Fruit fly (Drosophila melanogaster) whole organism: ENCODE data around the gene Or85f.

Experiments used
- CG8478 ChIP-seq: fragments of >200 bp; optimal IDR thresholded peaks from 2 replicates; lab custom pipeline; 2018; ENCODE audit warnings: inconsistent platforms
- Dll ChIP-seq: fragments of >200 bp; optimal IDR thresholded peaks from 2 replicates; lab custom pipeline; 2017
- EcR ChIP-seq, 2 experiments: fragments of >200 bp; optimal IDR thresholded peaks; 2 replicates each; lab custom pipeline; 2017; ENCODE audit warnings: missing biosample characterization in 2 of 2, missing genetic modification characterization in 2 of 2, missing genetic modification reagents in 2 of 2
- pan ChIP-seq: fragments of >200 bp; optimal IDR thresholded peaks from 2 replicates; lab custom pipeline; 2017
- psq ChIP-seq: fragments of >200 bp; optimal IDR thresholded peaks from 2 replicates; lab custom pipeline; 2017
- usp ChIP-seq: fragments of >200 bp; optimal IDR thresholded peaks from 2 replicates; lab custom pipeline; 2017; ENCODE audit warnings: missing biosample characterization, missing genetic modification characterization, mixed read lengths

Or85f gene

DNA sequence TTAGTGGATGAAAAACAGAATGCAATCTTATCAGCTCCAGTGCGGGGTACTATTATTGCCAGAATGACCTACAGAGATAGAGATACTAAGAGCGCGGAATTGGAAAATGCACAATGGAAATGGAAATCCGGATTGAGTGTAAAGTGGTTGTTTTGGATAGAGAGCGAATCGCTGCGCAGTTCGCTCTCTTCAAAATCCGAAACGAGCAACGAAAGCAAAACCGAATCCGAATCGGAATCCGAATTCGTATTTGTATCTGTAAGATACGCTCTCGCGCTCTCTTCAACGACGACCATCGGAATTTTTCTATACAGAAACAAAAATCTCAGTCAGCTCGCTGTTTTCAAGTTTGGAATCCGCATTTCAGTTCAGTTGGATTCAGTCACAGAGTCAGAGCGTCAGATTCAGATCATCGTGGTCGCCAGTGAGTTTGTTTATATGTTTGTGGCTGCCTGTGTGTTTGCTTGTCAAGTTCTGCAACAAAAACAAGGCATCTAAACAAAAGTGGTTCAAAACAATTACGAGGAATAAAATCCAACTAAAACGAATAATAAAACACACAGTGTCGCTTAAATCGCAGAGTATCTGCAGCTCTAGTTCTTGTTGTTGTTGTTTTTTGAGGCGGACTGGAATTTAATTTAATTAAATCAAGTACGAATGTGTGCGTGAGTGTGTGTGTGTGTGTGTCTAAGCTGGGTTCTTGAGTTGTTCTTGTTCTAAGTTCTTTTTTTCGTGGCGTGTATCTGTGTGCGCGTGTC lies 19.8 kb downstream of the Or85f start, which contains the start of gene ps:
TSS of gene ps (plus strand) at position 364 of the 758 bp plus-strand sequence.
- TF ChIP-seq pan (lab: Kevin White, UChicago) (no peak), psq (lab: Kevin White, UChicago) (no peak)

DNA sequence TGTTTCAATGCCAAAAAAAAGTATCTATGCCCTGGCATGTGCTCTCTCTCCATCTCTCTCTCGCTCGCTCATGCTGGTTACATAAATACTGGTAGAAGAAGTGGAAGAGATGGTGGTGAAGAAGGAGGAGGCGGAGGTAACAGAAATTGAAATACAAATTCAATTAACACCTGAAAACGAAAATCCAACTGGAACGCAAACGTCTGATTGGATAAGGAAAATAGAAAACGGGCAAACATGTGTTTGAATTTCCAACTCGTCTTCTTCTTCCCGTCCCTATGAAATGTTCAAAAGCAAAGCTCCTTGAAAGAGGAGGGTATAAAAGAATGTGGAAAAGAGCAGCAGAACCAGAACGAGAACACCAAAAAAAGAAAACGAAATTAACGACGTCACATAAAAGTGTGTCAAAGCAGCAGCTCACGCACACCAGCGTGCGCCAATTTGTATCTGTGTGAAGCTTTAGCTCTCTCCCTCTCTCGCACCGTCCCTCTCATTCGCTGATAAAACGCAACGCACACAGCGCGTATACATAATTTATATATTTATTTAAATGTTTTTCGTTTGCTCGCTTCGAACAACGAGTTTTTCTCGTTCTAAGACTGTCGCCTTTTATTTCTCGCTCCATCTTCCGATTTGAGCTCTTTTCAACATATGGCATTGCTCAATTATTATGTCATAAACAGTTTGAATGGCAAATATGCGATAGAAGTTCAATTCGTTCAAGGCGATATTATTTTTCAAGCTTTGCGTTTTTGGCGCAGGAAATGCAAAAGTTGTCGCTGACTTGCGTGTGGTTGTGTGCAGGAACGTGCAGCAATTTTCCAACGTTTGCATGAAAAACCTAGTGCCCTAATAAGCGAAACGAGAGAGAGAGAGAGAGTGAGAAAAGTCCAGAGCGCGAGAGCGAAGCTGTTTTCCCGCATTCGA lies 20.6 kb downstream of the Or85f start:
- TF ChIP-seq usp (GFP tag; lab: Kevin White, UChicago) (no peak), psq (lab: Kevin White, UChicago) (no peak), pan (lab: Kevin White, UChicago) (no peak), Dll (lab: Kevin White, UChicago) (no peak), CG8478 (lab: Kevin White, UChicago) (no peak)

DNA sequence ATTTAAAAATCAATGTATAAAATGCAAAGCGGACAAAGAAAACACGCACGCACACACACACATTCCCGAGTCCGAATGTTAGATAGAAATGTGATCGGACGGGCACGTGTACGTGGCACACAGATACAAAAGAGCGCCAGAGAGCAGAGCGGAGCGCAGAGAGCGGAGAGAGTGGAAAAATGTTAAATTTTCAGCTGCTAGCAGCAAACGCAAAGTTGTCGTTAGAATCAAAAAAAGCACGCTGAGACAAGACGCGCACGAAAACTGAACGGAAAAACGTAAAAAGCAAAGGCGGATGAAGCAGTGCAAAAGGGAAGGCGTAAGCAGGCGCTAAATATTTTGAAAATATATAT lies 21.3 kb downstream of the Or85f start:
- no peak for TF ChIP-seq CG8478 (lab: Kevin White, UChicago)
- no peak for TF ChIP-seq EcR (GFP tag; optimal IDR thresholded peaks at IDR 0.05; lab: Kevin White, UChicago)
- TF ChIP-seq usp (GFP tag; lab: Kevin White, UChicago): no peak
- TF ChIP-seq pan (lab: Kevin White, UChicago): no peak
- TF ChIP-seq psq (lab: Kevin White, UChicago): no peak
- peak; percentile 95 for TF ChIP-seq Dll (lab: Kevin White, UChicago)

DNA sequence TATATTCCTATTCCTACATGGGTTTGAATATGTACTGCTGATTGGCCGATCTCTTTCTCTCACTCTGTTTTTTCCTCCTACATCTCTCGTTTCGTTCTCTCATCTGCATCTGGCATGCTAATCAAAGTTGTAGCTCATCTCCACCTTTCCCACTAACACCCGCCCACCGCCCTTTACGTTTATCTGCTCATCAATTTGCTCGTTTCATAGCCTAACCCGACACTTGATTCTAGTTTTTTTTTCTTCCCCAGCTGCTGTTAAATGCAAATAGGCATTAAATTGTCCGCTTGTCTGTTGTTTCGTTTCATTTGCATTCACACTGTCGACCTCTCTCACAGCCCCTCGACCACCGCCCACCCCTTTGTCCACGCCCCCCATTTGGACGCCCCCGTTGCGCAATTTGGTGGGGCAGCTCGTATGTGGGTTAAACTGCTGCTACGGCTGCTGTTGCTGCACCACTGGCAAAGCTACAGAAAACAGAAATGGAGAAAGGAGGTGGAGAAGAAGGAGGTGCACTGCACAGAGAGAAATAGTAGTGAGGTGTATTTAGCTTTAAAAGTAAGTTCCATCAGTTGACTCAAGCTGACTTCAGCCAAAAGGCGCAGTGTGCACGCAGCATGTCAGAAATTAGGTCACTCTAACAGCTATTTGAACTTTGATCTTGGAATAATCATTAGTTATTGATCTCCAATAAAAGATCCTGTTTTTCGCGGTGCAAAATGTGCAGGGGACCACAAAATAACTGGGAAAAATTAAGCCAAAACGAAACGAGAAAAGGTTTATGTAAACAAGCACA lies 22.6 kb downstream of the Or85f start:
- TF ChIP-seq EcR (GFP tag; optimal IDR thresholded peaks at IDR 0.05; lab: Kevin White, UChicago): no peak

DNA sequence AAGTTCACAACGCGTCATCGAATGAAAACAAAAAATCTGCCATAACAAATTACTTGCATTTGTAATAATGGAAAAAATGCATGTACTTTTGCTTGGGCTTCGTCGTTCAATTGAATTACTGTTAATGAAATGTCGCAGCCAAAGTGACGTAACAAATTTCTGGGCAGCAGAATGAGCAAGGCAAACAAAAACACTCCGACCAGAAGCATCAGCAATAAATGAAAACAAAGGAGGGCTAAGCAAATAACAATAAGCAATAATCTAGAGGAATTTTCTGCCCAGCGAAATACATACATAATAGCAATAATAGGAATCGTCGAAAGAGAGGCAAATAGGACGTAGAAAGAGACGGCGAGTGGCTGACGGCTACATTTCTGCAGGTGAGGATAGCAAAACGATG lies 24.3 kb downstream of the Or85f start:
- TF ChIP-seq EcR (GFP tag; optimal IDR thresholded peaks at IDR 0.05; lab: Kevin White, UChicago): no peak
- TF ChIP-seq psq (lab: Kevin White, UChicago): no peak
- TF ChIP-seq CG8478 (lab: Kevin White, UChicago): no peak
- no peak for TF ChIP-seq pan (lab: Kevin White, UChicago)
- TF ChIP-seq usp (GFP tag; lab: Kevin White, UChicago): no peak
- no peak for TF ChIP-seq Dll (lab: Kevin White, UChicago)

DNA sequence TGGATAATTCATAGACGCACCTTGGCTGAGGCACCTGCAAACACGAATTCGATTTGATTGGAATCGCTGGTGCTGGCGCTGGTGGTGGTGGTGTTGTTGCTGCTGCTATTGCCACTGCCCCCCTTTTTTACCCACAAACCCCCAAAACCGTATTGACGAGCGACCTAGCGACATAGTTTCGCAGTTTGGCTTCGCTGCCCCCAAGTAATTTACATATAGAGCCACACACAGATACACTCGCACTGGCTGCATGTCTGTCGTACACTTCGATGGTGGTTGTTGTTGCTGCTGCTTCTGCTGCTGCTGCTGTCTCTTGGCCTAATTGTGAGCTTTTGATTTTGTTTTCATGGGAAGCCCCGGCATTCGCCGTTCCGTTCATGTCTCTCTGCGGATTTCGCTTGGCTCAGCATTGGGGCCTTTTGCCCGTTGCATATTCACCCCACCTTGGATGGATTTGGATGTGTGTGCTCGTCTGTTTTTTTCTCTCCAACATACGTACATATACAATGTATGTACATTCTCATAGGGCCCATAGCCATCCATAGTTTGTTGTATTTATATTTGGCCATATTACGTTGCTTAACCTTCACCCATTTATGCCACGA lies 26.2 kb downstream of the Or85f start:
- TF ChIP-seq psq (lab: Kevin White, UChicago): no peak
- TF ChIP-seq usp (GFP tag; lab: Kevin White, UChicago): no peak
- no peak for TF ChIP-seq EcR (GFP tag; optimal IDR thresholded peaks at IDR 0.05; lab: Kevin White, UChicago)
- no peak for TF ChIP-seq Dll (lab: Kevin White, UChicago)
- no peak for TF ChIP-seq CG8478 (lab: Kevin White, UChicago)
- no peak for TF ChIP-seq pan (lab: Kevin White, UChicago)

DNA sequence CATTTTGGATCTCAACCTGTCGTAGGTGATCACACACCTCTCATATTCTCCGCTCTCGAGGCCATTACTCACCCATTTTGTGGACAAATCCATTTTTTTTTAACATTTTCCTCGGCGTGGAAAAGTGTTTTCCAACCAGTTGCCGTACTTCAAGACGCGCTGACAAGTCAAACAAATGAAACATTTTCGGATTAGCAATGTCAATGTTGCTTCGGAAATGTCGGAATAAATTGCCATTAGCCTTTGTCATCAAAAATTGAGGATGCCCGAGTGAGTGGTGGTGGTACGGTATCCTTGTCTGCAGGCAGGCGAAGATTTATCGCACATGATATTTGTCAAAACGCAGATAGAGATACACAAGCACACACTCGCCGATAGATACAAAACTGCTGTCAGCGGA lies 29.3 kb downstream of the Or85f start:
- TF ChIP-seq Dll (lab: Kevin White, UChicago): no peak
- no peak for TF ChIP-seq CG8478 (lab: Kevin White, UChicago)
- TF ChIP-seq pan (lab: Kevin White, UChicago): no peak
- TF ChIP-seq usp (GFP tag; lab: Kevin White, UChicago): no peak
- no peak for TF ChIP-seq psq (lab: Kevin White, UChicago)
- TF ChIP-seq EcR (GFP tag; optimal IDR thresholded peaks at IDR 0.05; lab: Kevin White, UChicago): no peak

DNA sequence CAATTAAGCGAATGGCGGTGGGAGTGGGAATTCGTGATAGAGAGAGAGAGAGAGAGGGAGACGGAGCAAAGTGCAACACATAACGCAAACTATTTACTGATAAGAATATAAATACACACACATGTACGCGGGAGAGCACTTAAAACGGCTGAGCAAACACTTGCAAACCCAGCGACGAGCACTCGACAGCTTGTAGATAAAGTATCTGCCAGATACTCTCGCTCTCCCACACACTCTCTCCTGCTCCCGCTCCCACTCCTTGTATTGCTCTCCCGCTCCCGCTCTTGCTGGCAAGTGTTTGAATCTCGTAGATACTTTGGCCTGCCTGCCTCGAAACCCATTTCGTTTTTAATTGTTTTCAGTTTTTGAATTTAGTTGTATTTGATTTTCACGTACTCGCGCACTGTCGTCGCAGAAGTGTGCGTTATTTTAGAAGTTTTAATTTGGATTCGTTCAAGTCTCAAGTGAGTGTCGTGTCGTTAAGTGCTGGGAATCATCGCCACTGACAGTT lies 30.3 kb downstream of the Or85f start:
- TF ChIP-seq usp (GFP tag; lab: Kevin White, UChicago) (no peak), Dll (lab: Kevin White, UChicago) (peak; percentile 88)

DNA sequence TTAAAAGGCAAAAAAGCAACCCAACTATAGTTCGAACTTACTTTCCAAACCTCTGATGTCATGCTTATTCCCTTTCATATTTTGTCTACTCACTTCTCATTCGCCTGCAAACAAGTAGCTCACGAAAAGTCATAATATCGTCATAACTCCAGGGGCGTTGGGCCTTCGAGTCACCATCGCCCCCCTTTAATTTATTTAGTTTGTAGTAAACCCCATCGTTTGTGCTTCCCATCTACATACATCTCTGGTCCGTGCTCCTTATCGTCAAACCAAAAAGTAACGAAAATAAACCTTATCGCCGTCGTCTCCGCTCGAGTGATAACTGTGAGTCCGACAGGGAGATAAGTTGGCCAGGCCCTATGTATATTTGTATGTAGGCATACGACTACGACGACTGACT lies 31.0 kb downstream of the Or85f start:
- no peak for TF ChIP-seq CG8478 (lab: Kevin White, UChicago)
- no peak for TF ChIP-seq Dll (lab: Kevin White, UChicago)
- TF ChIP-seq EcR (GFP tag; optimal IDR thresholded peaks at IDR 0.05; lab: Kevin White, UChicago): no peak

DNA sequence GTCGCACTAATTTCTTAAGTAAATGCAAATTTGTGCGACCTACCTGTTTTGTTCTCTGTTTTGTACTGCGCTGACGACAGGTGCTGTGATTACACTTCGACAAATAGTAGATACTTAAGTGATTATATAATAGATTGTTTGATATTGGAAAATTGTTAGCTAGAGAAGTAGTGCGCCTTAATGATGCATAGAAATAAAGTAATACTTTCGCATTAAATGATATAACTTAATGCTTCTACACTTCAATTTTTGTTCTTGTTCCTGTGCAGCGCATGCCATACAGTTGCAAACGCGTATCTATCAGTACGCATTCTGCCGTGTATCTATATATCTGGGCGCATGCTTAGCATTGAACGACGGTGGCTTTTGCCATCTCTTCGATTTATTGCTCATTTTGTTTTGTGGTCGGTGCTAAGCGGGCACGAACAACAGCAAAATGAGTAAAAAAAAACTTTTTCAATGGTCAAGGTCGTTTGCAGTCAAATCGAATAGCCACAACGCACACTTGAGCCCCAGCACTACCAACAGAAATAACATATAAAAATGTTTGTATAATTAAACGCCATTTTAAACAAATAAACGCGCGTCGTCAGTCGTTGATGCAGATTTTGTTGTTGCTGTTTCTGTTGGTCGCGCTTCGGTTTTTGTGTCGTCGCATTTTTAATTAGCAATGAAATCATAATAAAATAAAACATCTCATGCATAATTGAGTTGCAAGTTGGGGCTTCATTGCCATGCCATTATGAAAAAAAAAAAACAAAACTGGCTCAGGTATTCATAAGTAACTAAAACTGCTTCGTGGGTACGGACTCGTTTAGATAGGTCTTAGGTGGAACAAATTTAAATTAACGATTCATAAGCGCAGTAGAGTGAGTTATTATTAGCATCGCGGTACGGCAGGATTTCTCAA lies 32.6 kb downstream of the Or85f start:
- no peak for TF ChIP-seq pan (lab: Kevin White, UChicago)
- no peak for TF ChIP-seq EcR (GFP tag; optimal IDR thresholded peaks at IDR 0.05; lab: Kevin White, UChicago)
- no peak for TF ChIP-seq psq (lab: Kevin White, UChicago)
- TF ChIP-seq CG8478 (lab: Kevin White, UChicago): no peak
- TF ChIP-seq Dll (lab: Kevin White, UChicago): no peak
- no peak for TF ChIP-seq usp (GFP tag; lab: Kevin White, UChicago)
